Worm (Caenorhabditis elegans): Measurements from ENCODE around the gene best-18.

The best-18 gene

ce11 chrIII:10188912-10189311 is 23.3 kb upstream of the best-18 start, which contains the start of gene epac-1:
Gene epac-1, plus strand, starts transcription at chrIII:10189212.
- no peak for TF ChIP-seq ceh-48 (tag; optimal IDR thresholded peaks at IDR 0.05)
- TF ChIP-seq pqm-1 (tag; optimal IDR thresholded peaks at IDR 0.05), result no peak
- no peak for TF ChIP-seq ref-2 (tag; optimal IDR thresholded peaks at IDR 0.05)
- TF ChIP-seq dve-1 (tag; optimal IDR thresholded peaks at IDR 0.05), result no peak
- no peak for TF ChIP-seq F13H6.1 (tag; optimal IDR thresholded peaks at IDR 0.05)
- TF ChIP-seq mec-3 (tag; optimal IDR thresholded peaks at IDR 0.05; ENCODE audit: borderline replicate concordance), result no peak
- no peak for TF ChIP-seq nhr-232 (tag; optimal IDR thresholded peaks at IDR 0.05)
- TF ChIP-seq C38D4.7 (GFP tag; optimal IDR thresholded peaks at IDR 0.05), result no peak
- no peak for TF ChIP-seq pat-9 (tag; optimal IDR thresholded peaks at IDR 0.05)
- TF ChIP-seq ceh-18 (tag; optimal IDR thresholded peaks at IDR 0.05), result no peak
- TF ChIP-seq unc-3 (GFP tag; conservative IDR thresholded peaks at IDR 0.05), result no peak
- no peak for TF ChIP-seq unc-3 (tag; optimal IDR thresholded peaks at IDR 0.05)
- no peak for TF ChIP-seq gmeb-2 (tag; optimal IDR thresholded peaks at IDR 0.05)
- TF ChIP-seq unc-42 (tag; optimal IDR thresholded peaks at IDR 0.05), result no peak
- no peak for TF ChIP-seq sox-2 (GFP tag; IDR thresholded peaks at IDR 0.05)
- no peak for TF ChIP-seq hlh-13 (GFP tag; optimal IDR thresholded peaks at IDR 0.05)
- no peak for TF ChIP-seq ceh-14 (tag; optimal IDR thresholded peaks at IDR 0.05)
- TF ChIP-seq pag-3 (tag; optimal IDR thresholded peaks at IDR 0.05; ENCODE audit: borderline replicate concordance), result no peak
- TF ChIP-seq hlh-8 (tag; optimal IDR thresholded peaks at IDR 0.05), result no peak
- TF ChIP-seq C08G9.2 (tag; optimal IDR thresholded peaks at IDR 0.05), result no peak

ce11 chrIII:10194569-10194968 is 17.6 kb upstream of the best-18 start:
- no peak for TF ChIP-seq tbx-2 (tag; optimal IDR thresholded peaks at IDR 0.05)
- no peak for TF ChIP-seq nhr-11 (tag; optimal IDR thresholded peaks at IDR 0.05)
- peak; percentile 48 for TF ChIP-seq nfya-1 (tag; optimal IDR thresholded peaks at IDR 0.05)
- no peak for TF ChIP-seq hlh-30 (tag; optimal IDR thresholded peaks at IDR 0.05; ENCODE audit: insufficient read depth)

- TF ChIP-seq pat-9 (tag; optimal IDR thresholded peaks at IDR 0.05) (no peak), elt-2 (tag; optimal IDR thresholded peaks at IDR 0.05) (no peak), dve-1 (tag; optimal IDR thresholded peaks at IDR 0.05) (no peak)
Measured at ce11 chrIII:10195911-10196310, 16.3 kb upstream of the best-18 start.

- no peak for TF ChIP-seq ref-2 (tag; optimal IDR thresholded peaks at IDR 0.05)
- peak; percentile 82 for TF ChIP-seq elt-2 (tag; optimal IDR thresholded peaks at IDR 0.05)
Measured at ce11 chrIII:10196796-10197195, 15.4 kb upstream of the best-18 start.

ce11 chrIII:10197416-10197815 is 14.8 kb upstream of the best-18 start, which contains the start of gene dod-6:
Gene dod-6, plus strand, starts transcription at chrIII:10197716.
- TF ChIP-seq pha-4 (tag; optimal IDR thresholded peaks at IDR 0.05), result no peak
- no peak for TF ChIP-seq ceh-6 (GFP tag; optimal IDR thresholded peaks at IDR 0.05)
- no peak for TF ChIP-seq hlh-13 (GFP tag; optimal IDR thresholded peaks at IDR 0.05)
- TF ChIP-seq hlh-15 (tag; optimal IDR thresholded peaks at IDR 0.05), result no peak
- TF ChIP-seq ceh-48 (tag; optimal IDR thresholded peaks at IDR 0.05), result no peak
- no peak for TF ChIP-seq ceh-30 (tag; optimal IDR thresholded peaks at IDR 0.05)
- no peak for TF ChIP-seq ceh-31 (tag; optimal IDR thresholded peaks at IDR 0.05)
- no peak for TF ChIP-seq lin-11 (tag; optimal IDR thresholded peaks at IDR 0.05)
- TF ChIP-seq pax-1 (tag; optimal IDR thresholded peaks at IDR 0.05), result no peak

- TF ChIP-seq ceh-2 (tag; optimal IDR thresholded peaks at IDR 0.05) (no peak), sox-2 (GFP tag; IDR thresholded peaks at IDR 0.05) (no peak), pha-4 (tag; optimal IDR thresholded peaks at IDR 0.05) (no peak), ceh-31 (tag; optimal IDR thresholded peaks at IDR 0.05) (no peak), zip-5 (tag; optimal IDR thresholded peaks at IDR 0.05) (no peak), hlh-8 (tag; optimal IDR thresholded peaks at IDR 0.05) (no peak), unc-86 (tag; optimal IDR thresholded peaks at IDR 0.05) (no peak), syd-9 (tag; optimal IDR thresholded peaks at IDR 0.05) (no peak), hlh-30 (tag; optimal IDR thresholded peaks at IDR 0.05; ENCODE audit: insufficient read depth) (no peak), ceh-19 (GFP tag; optimal IDR thresholded peaks at IDR 0.05) (no peak), fkh-6 (tag; optimal IDR thresholded peaks at IDR 0.05) (no peak), nhr-232 (tag; optimal IDR thresholded peaks at IDR 0.05) (no peak), ceh-9 (tag; optimal IDR thresholded peaks at IDR 0.05) (no peak), ahr-1 (tag; optimal IDR thresholded peaks at IDR 0.05) (no peak), pqm-1 (tag; optimal IDR thresholded peaks at IDR 0.05) (no peak), hlh-15 (tag; optimal IDR thresholded peaks at IDR 0.05) (no peak), tbx-2 (tag; optimal IDR thresholded peaks at IDR 0.05) (no peak)
Measured at ce11 chrIII:10199052-10199451, 13.1 kb upstream of the best-18 start, which contains the start of gene T20G5.8. Gene T20G5.8, plus strand, starts transcription at chrIII:10199352.

Measured in whole organism, late embryonic.